Worm (Caenorhabditis elegans): Measurements from ENCODE around the gene spdl-1.

spdl-1 gene

DNA sequence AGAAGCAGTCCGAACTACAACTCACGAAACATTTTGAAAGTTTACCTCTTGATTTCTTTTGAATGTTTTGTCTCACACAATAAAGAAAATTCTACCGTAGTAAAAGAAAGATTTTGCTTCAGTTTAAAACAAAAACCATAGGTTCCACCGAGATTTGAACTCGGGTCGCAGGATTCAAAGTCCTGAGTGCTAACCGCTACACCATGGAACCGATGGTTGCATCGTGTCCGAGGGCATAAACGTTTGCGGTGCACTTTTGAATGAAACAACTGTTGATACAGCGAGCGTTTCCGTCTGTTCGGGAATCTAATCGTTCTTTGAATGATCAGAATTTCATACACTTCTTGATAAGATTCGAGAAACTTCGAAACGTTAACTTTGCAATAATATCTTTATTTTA is 24.6 kb upstream of the spdl-1 start (continued):
- TF ChIP-seq mab-9 (GFP tag; IDR thresholded peaks at IDR 0.05), result peak; percentile 14; the same call in 1 of the 2 replicates
- no peak for TF ChIP-seq fos-1 (tag; optimal IDR thresholded peaks at IDR 0.05)
- TF ChIP-seq nhr-19 (GFP tag; conservative IDR thresholded peaks at IDR 0.05), result peak; percentile 97
- no peak for TF ChIP-seq ces-1 (GFP tag; optimal IDR thresholded peaks at IDR 0.05)
- no peak for TF ChIP-seq nhr-11 (tag; optimal IDR thresholded peaks at IDR 0.05)
- TF ChIP-seq zip-4 (GFP tag; optimal IDR thresholded peaks at IDR 0.05), result no peak
- TF ChIP-seq nhr-47 (tag; optimal IDR thresholded peaks at IDR 0.05), result peak; percentile 66
- TF ChIP-seq nhr-84 (tag; optimal IDR thresholded peaks at IDR 0.05), result no peak
- peak; percentile 11 for TF ChIP-seq lin-13 (GFP tag; optimal IDR thresholded peaks at IDR 0.05)
- TF ChIP-seq tbx-2 (tag; optimal IDR thresholded peaks at IDR 0.05), result peak; percentile 48
- no peak for TF ChIP-seq egl-13 (tag; optimal IDR thresholded peaks at IDR 0.05)

DNA sequence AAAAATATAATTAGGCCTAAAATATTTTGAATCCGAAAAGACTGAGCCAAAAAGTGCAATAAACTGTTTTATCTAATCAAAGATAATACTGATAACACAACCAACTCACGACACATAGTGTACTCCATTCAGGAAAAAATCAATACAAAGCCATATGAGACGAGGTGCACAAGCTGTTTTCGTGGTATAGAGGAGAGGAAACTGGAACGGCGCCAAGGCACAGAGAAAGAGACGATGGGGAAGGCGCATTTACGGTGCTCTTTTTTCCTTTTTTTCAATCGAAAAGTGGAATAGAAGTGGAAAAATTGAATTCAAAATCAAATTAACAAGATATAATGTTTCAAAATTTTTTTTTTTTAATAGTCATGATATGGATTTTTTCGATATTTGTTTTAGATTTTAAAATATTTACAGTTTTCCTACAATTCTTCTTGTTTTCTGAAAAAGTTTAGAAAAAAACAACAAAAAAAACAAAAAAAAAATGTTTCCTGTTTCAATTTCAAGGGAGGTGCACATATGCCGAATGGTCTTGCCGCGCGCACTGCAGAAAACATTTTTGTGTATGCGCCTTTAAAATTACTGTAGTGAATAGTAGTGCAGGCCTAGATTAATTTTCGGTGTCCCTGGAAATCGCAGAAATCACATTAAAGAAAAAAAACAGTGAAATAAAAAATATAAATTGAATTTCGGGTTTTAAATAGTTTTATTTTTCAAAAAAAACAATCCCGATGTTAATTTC is 22.8 kb upstream of the spdl-1 start, which contains the start of gene B0228.7:
Gene B0228.7 (minus strand): TSS at position 627 of the 739 bp plus-strand sequence.
- no peak for TF ChIP-seq swsn-7 (tag; optimal IDR thresholded peaks at IDR 0.05)
- TF ChIP-seq snu-23 (GFP tag; optimal IDR thresholded peaks at IDR 0.05), result peak; percentile 11
- no peak for TF ChIP-seq F16B12.6 (tag; optimal IDR thresholded peaks at IDR 0.05)
- peak; percentile 16 for TF ChIP-seq C16A3.4 (tag; optimal IDR thresholded peaks at IDR 0.05)
- TF ChIP-seq lsy-2 (tag; optimal IDR thresholded peaks at IDR 0.05), result peak in 1 of 2 experiments; percentile 65
- peak; percentile 40 for TF ChIP-seq elt-2 (tag; optimal IDR thresholded peaks at IDR 0.05)
- TF ChIP-seq unc-130 (tag; optimal IDR thresholded peaks at IDR 0.05), result no peak
- TF ChIP-seq pag-3 (tag; optimal IDR thresholded peaks at IDR 0.05; ENCODE audit: borderline replicate concordance, insufficient read depth), result no peak
- no peak for TF ChIP-seq skn-1 (tag; optimal IDR thresholded peaks at IDR 0.05)
- no peak for TF ChIP-seq ztf-11 (tag; optimal IDR thresholded peaks at IDR 0.05)
- TF ChIP-seq xbp-1 (tag; optimal IDR thresholded peaks at IDR 0.05), result peak; percentile 9
- TF ChIP-seq nhr-47 (tag; optimal IDR thresholded peaks at IDR 0.05), result peak; percentile 29
- peak; percentile 32 for TF ChIP-seq rnt-1 (tag; optimal IDR thresholded peaks at IDR 0.05)
- peak; percentile 24 for TF ChIP-seq fkh-8 (tag; optimal IDR thresholded peaks at IDR 0.05)
- TF ChIP-seq fos-1 (tag; optimal IDR thresholded peaks at IDR 0.05), result no peak
- no peak for TF ChIP-seq isw-1 (GFP tag; IDR thresholded peaks at IDR 0.05)
- no peak for TF ChIP-seq efl-3 (GFP tag; optimal IDR thresholded peaks at IDR 0.05)
- no peak for TF ChIP-seq hlh-17 (GFP tag; optimal IDR thresholded peaks at IDR 0.05; ENCODE audit: borderline replicate concordance)
- TF ChIP-seq nhr-85 (tag), result no peak
- no peak for TF ChIP-seq grh-1 (GFP tag; IDR thresholded peaks at IDR 0.05)
- no peak for TF ChIP-seq irx-1 (tag; optimal IDR thresholded peaks at IDR 0.05)
- no peak for TF ChIP-seq lin-13 (GFP tag; optimal IDR thresholded peaks at IDR 0.05)
- TF ChIP-seq snpc-4 (tag; optimal IDR thresholded peaks at IDR 0.05), result no peak
- no peak for TF ChIP-seq mdl-1 (tag; optimal IDR thresholded peaks at IDR 0.05)
- peak in 1 of 3 experiments; percentile 18 for TF ChIP-seq dpl-1 (GFP tag; optimal IDR thresholded peaks at IDR 0.05)
- no peak for TF ChIP-seq aha-1 (tag; optimal IDR thresholded peaks at IDR 0.05)
- TF ChIP-seq ztf-4 (tag; optimal IDR thresholded peaks at IDR 0.05), result no peak
- no peak for TF ChIP-seq nhr-12 (tag; optimal IDR thresholded peaks at IDR 0.05)
- peak; percentile 28 for TF ChIP-seq nhr-71 (tag; optimal IDR thresholded peaks at IDR 0.05)
- TF ChIP-seq ets-5 (GFP tag; IDR thresholded peaks at IDR 0.05), result no peak
- peak; percentile 50 to 61 for TF ChIP-seq efl-1 (optimal IDR thresholded peaks at IDR 0.05)
- TF ChIP-seq efl-1 (GFP tag; optimal IDR thresholded peaks at IDR 0.05 in 1 of 2), result peak in 1 of 2 experiments; percentile 93
- no peak for TF ChIP-seq blmp-1 (tag; optimal IDR thresholded peaks at IDR 0.05)
- no peak for TF ChIP-seq fkh-4 (tag; optimal IDR thresholded peaks at IDR 0.05; ENCODE audit: borderline replicate concordance)
- peak in 1 of 2 experiments; percentile 9 for TF ChIP-seq lin-35 (GFP tag; optimal IDR thresholded peaks at IDR 0.05)
- no peak for TF ChIP-seq nhr-11 (tag; optimal IDR thresholded peaks at IDR 0.05)
- no peak for TF ChIP-seq nhr-77 (tag; optimal IDR thresholded peaks at IDR 0.05)
- TF ChIP-seq ceh-8 (GFP tag; optimal IDR thresholded peaks at IDR 0.05), result peak; percentile 14
- TF ChIP-seq lin-14 (GFP tag; optimal IDR thresholded peaks at IDR 0.05), result peak; percentile 37
- peak; percentile 25 for TF ChIP-seq unc-86 (tag; optimal IDR thresholded peaks at IDR 0.05)

All from whole organism, L1 larva.